Fruit fly (Drosophila melanogaster) whole organism, embryonic: ENCODE data around the gene CG7135.

Source experiments
- ATbp ChIP-seq: fragments of 200-800 bp; sonication (Bioruptor generic); optimal IDR thresholded peaks from 2 replicates; lab custom pipeline; 2017; ENCODE audit warnings: missing biosample characterization, mild to moderate bottlenecking, missing genetic modification characterization, missing genetic modification reagents
- Bdp1 ChIP-seq: fragments of 200-800 bp; sonication (Bioruptor generic); optimal IDR thresholded peaks from 3 replicates; lab custom pipeline; 2016; ENCODE audit warnings: missing biosample characterization, missing genetic modification characterization
- CG1024 ChIP-seq: fragments of 200-800 bp; sonication (Bioruptor generic); IDR thresholded peaks from 2 replicates; pipeline ENCODE4 v1.3.6; 2022; ENCODE audit warnings: missing biosample characterization, missing genetic modification characterization
- CG10979 ChIP-seq: fragments of 200-800 bp; sonication (Bioruptor generic); optimal IDR thresholded peaks from 2 replicates; lab custom pipeline; 2018; ENCODE audit warnings: missing biosample characterization, mild to moderate bottlenecking, missing genetic modification characterization, moderate library complexity
- CG11696 ChIP-seq: fragments of 200-800 bp; sonication (Bioruptor generic); IDR thresholded peaks from 2 replicates; pipeline ENCODE4 v1.3.6; 2022; ENCODE audit warnings: missing biosample characterization, missing genetic modification characterization
- CG12391 ChIP-seq: fragments of 200-800 bp; sonication (Bioruptor generic); optimal IDR thresholded peaks from 3 replicates; lab custom pipeline; 2018; ENCODE audit warnings: missing biosample characterization, mild to moderate bottlenecking, missing genetic modification characterization, moderate library complexity
- CG1602 ChIP-seq: fragments of 200-800 bp; sonication (Bioruptor generic); optimal IDR thresholded peaks from 3 replicates; lab custom pipeline; 2016; ENCODE audit warnings: missing biosample characterization, missing genetic modification characterization
- CG2202 ChIP-seq: fragments of 200-800 bp; sonication (Bioruptor generic); optimal IDR thresholded peaks from 2 replicates; lab custom pipeline; 2018; ENCODE audit warnings: missing biosample characterization, mild to moderate bottlenecking, missing genetic modification characterization
- CG30403 ChIP-seq: fragments of 200-800 bp; sonication (Bioruptor generic); optimal IDR thresholded peaks from 3 replicates; lab custom pipeline; 2016; ENCODE audit warnings: missing biosample characterization, missing genetic modification characterization
- CG30431 ChIP-seq: fragments of 200-800 bp; sonication (Bioruptor generic); optimal IDR thresholded peaks from 2 replicates; lab custom pipeline; 2017; ENCODE audit warnings: missing biosample characterization, missing genetic modification characterization
- CG31365 ChIP-seq: fragments of 200-800 bp; sonication (Bioruptor generic); optimal IDR thresholded peaks from 2 replicates; lab custom pipeline; 2018; ENCODE audit warnings: missing biosample characterization, mild to moderate bottlenecking, missing genetic modification characterization
- CG3163 ChIP-seq: fragments of 200-800 bp; sonication (Bioruptor generic); optimal IDR thresholded peaks from 3 replicates; lab custom pipeline; 2016; ENCODE audit warnings: missing biosample characterization, missing genetic modification characterization
- CG3407 ChIP-seq: fragments of 200-800 bp; sonication (Bioruptor generic); optimal IDR thresholded peaks from 2 replicates; lab custom pipeline; 2018; ENCODE audit warnings: missing biosample characterization, mild to moderate bottlenecking, missing genetic modification characterization
- CG5245 ChIP-seq: fragments of 200-800 bp; sonication (Bioruptor generic); optimal IDR thresholded peaks from 3 replicates; lab custom pipeline; 2016; ENCODE audit warnings: missing biosample characterization, missing genetic modification characterization
- CG6254 ChIP-seq: fragments of 200-800 bp; sonication (Bioruptor generic); optimal IDR thresholded peaks from 3 replicates; lab custom pipeline; 2017; ENCODE audit warnings: mild to moderate bottlenecking, missing biosample characterization, missing genetic modification reagents, missing genetic modification characterization
- CG7839 ChIP-seq: fragments of 200-800 bp; sonication (Bioruptor generic); optimal IDR thresholded peaks from 3 replicates; lab custom pipeline; 2018; ENCODE audit warnings: missing biosample characterization, mild to moderate bottlenecking, missing genetic modification characterization, moderate library complexity
- D ChIP-seq, 2 experiments: fragments of 200-800 bp in 1 of 2; fragments of >200 bp in 1 of 2; sonication (Bioruptor generic) in 1 of 2; optimal IDR thresholded peaks; 2 replicates in 1 of 2; 3 replicates in 1 of 2; lab custom pipeline; 2017; ENCODE audit warnings: mild to moderate bottlenecking in 1 of 2, missing biosample characterization in 1 of 2, missing genetic modification characterization in 1 of 2, missing genetic modification reagents in 1 of 2
- D19A ChIP-seq: fragments of 200-800 bp; optimal IDR thresholded peaks from 3 replicates; lab custom pipeline; 2019; ENCODE audit warnings: missing biosample characterization, mild to moderate bottlenecking, missing genetic modification characterization, moderate library complexity
- Doc3 ChIP-seq: fragments of 200-800 bp; sonication (Bioruptor generic); IDR thresholded peaks from 3 replicates; pipeline ENCODE4 v1.3.6; 2022; ENCODE audit warnings: missing biosample characterization, missing genetic modification characterization; ENCODE audit not compliant: partially characterized antibody
- Dp ChIP-seq: fragments of 200-800 bp; sonication (Bioruptor generic); optimal IDR thresholded peaks from 2 replicates; lab custom pipeline; 2018; ENCODE audit warnings: missing biosample characterization, mild to moderate bottlenecking, missing genetic modification characterization, moderate library complexity
- Eip74EF ChIP-seq, 2 experiments: fragments of 200-800 bp in 1 of 2; fragments of >200 bp in 1 of 2; sonication (Bioruptor generic) in 1 of 2; optimal IDR thresholded peaks; 2 replicates each; lab custom pipeline; 2017 to 2019; ENCODE audit warnings: missing biosample characterization in 2 of 2, missing genetic modification characterization in 2 of 2, mild to moderate bottlenecking in 1 of 2, moderate library complexity in 1 of 2
- Ets65A ChIP-seq: fragments of 200-800 bp; sonication (Bioruptor generic); peaks from one replicate; lab custom pipeline; 2016; ENCODE audit warnings: missing biosample characterization, missing genetic modification characterization
- Fer3 ChIP-seq: fragments of 200-800 bp; sonication (Bioruptor generic); optimal IDR thresholded peaks from 2 replicates; lab custom pipeline; 2018; ENCODE audit warnings: missing biosample characterization, mild to moderate bottlenecking, missing genetic modification characterization, moderate library complexity
- HHEX ChIP-seq: fragments of 200-800 bp; sonication (Bioruptor generic); optimal IDR thresholded peaks from 3 replicates; lab custom pipeline; 2017; ENCODE audit warnings: missing biosample characterization, mild to moderate bottlenecking, missing genetic modification characterization, missing genetic modification reagents
- HLH54F ChIP-seq: fragments of 200-800 bp; sonication (Bioruptor generic); optimal IDR thresholded peaks from 3 replicates; lab custom pipeline; 2016; ENCODE audit warnings: missing biosample characterization, missing genetic modification characterization
- Lhr ChIP-seq: fragments of 200-800 bp; sonication (Bioruptor generic); optimal IDR thresholded peaks from 3 replicates; lab custom pipeline; 2017; ENCODE audit warnings: mild to moderate bottlenecking, missing biosample characterization, missing genetic modification reagents, missing genetic modification characterization
- NK7.1 ChIP-seq: fragments of 200-800 bp; sonication (Bioruptor generic); optimal IDR thresholded peaks from 3 replicates; lab custom pipeline; 2016; ENCODE audit warnings: missing biosample characterization, missing genetic modification characterization
- Nf-YB ChIP-seq: fragments of 200-800 bp; sonication (Bioruptor generic); optimal IDR thresholded peaks from 3 replicates; lab custom pipeline; 2019; ENCODE audit warnings: missing biosample characterization, mild to moderate bottlenecking, missing genetic modification characterization, moderate library complexity
- Ravus ChIP-seq: fragments of 200-800 bp; sonication (Bioruptor generic); IDR thresholded peaks from 2 replicates; pipeline ENCODE4 v1.3.6; 2022; ENCODE audit warnings: missing biosample characterization, missing genetic modification characterization
- Scr ChIP-seq: fragments of 200-800 bp; sonication (Bioruptor generic); IDR thresholded peaks from 2 replicates; pipeline ENCODE4 v1.3.6; 2022; ENCODE audit warnings: missing biosample characterization, missing genetic modification characterization; ENCODE audit not compliant: partially characterized antibody
- Sox102F ChIP-seq: fragments of 200-800 bp; sonication (Bioruptor generic); optimal IDR thresholded peaks from 2 replicates; lab custom pipeline; 2018; ENCODE audit warnings: missing biosample characterization, mild to moderate bottlenecking, missing genetic modification characterization, moderate library complexity
- TFAM ChIP-seq: fragments of 200-800 bp; sonication (Bioruptor generic); optimal IDR thresholded peaks from 2 replicates; lab custom pipeline; 2017; ENCODE audit warnings: missing biosample characterization, missing genetic modification characterization, inconsistent platforms
- Xrp1 ChIP-seq: fragments of 200-800 bp; sonication (Bioruptor generic); IDR thresholded peaks from 2 replicates; pipeline ENCODE4 v1.3.6; 2022; ENCODE audit warnings: missing biosample characterization, missing genetic modification characterization
- caup ChIP-seq: fragments of 200-800 bp; sonication (Bioruptor generic); optimal IDR thresholded peaks from 3 replicates; lab custom pipeline; 2017; ENCODE audit warnings: missing biosample characterization, mild to moderate bottlenecking, missing genetic modification characterization, moderate library complexity; ENCODE audit not compliant: severe bottlenecking
- chm ChIP-seq: fragments of 200-800 bp; sonication (Bioruptor generic); IDR thresholded peaks from 2 replicates; pipeline ENCODE4 v1.3.6; 2022; ENCODE audit warnings: missing biosample characterization, missing genetic modification characterization
- ci ChIP-seq: fragments of 200-800 bp; sonication (Bioruptor generic); IDR thresholded peaks from 3 replicates; pipeline ENCODE4 v1.3.6; 2022; ENCODE audit warnings: missing biosample characterization, missing genetic modification characterization
- gce ChIP-seq: fragments of 200-800 bp; sonication (Bioruptor generic); IDR thresholded peaks from 3 replicates; pipeline ENCODE4 v1.3.6; 2022; ENCODE audit warnings: missing biosample characterization, missing genetic modification characterization
- gcm2 ChIP-seq: fragments of 200-800 bp; sonication (Bioruptor generic); optimal IDR thresholded peaks from 2 replicates; lab custom pipeline; 2016; ENCODE audit warnings: missing biosample characterization, missing genetic modification characterization
- grn ChIP-seq: fragments of 200-800 bp; sonication (Bioruptor generic); optimal IDR thresholded peaks from 3 replicates; lab custom pipeline; 2017; ENCODE audit warnings: missing biosample characterization, missing genetic modification characterization
- hkb ChIP-seq, 2 experiments: fragments of 200-800 bp in 1 of 2; fragments of >200 bp in 1 of 2; sonication (Bioruptor generic) in 1 of 2; IDR thresholded peaks in 1 of 2; optimal IDR thresholded peaks in 1 of 2; 2 replicates each; pipeline versions ENCODE4 v1.3.6 to Lab custom; 2017 to 2022; ENCODE audit warnings: missing biosample characterization in 1 of 2, missing genetic modification characterization in 1 of 2
- insv ChIP-seq, 2 experiments: fragments of 200-800 bp; sonication (Bioruptor generic); optimal IDR thresholded peaks; 3 replicates each; lab custom pipeline; 2016 to 2018; ENCODE audit warnings: missing biosample characterization in 2 of 2, missing genetic modification characterization in 2 of 2
- kni ChIP-seq: fragments of 200-800 bp; sonication (Bioruptor generic); optimal IDR thresholded peaks from 3 replicates; lab custom pipeline; 2017; ENCODE audit warnings: mild to moderate bottlenecking, missing biosample characterization, missing genetic modification reagents, missing genetic modification characterization
- luna ChIP-seq: fragments of 200-800 bp; sonication (Bioruptor generic); optimal IDR thresholded peaks from 2 replicates; lab custom pipeline; 2016; ENCODE audit warnings: missing biosample characterization, missing genetic modification characterization
- nom ChIP-seq: fragments of 200-800 bp; sonication (Bioruptor generic); optimal IDR thresholded peaks from 2 replicates; lab custom pipeline; 2017; ENCODE audit warnings: missing biosample characterization, missing genetic modification characterization, mild to moderate bottlenecking, moderate library complexity, missing genetic modification reagents
- pfk ChIP-seq: fragments of 200-800 bp; sonication (Bioruptor generic); optimal IDR thresholded peaks from 2 replicates; lab custom pipeline; 2018; ENCODE audit warnings: missing biosample characterization, mild to moderate bottlenecking, missing genetic modification characterization, moderate library complexity
- pnt ChIP-seq: fragments of 200-800 bp; sonication (Bioruptor generic); optimal IDR thresholded peaks from 3 replicates; lab custom pipeline; 2016; ENCODE audit warnings: missing biosample characterization, missing genetic modification characterization
- pum ChIP-seq: fragments of 200-800 bp; sonication (Bioruptor generic); optimal IDR thresholded peaks from 2 replicates; lab custom pipeline; 2016; ENCODE audit warnings: missing biosample characterization, missing genetic modification characterization
- sens ChIP-seq: fragments of 200-800 bp; sonication (Bioruptor generic); peaks from one replicate; lab custom pipeline; 2016; ENCODE audit warnings: missing biosample characterization, missing genetic modification characterization
- ttk ChIP-seq: fragments of 200-800 bp; sonication (Bioruptor generic); IDR thresholded peaks from 2 replicates; pipeline ENCODE4 v2.1.2; 2022; ENCODE audit warnings: missing biosample characterization, missing genetic modification characterization
- yki ChIP-seq: fragments of >200 bp; optimal IDR thresholded peaks from 3 replicates; lab custom pipeline; 2018

CG7135 gene

DNA sequence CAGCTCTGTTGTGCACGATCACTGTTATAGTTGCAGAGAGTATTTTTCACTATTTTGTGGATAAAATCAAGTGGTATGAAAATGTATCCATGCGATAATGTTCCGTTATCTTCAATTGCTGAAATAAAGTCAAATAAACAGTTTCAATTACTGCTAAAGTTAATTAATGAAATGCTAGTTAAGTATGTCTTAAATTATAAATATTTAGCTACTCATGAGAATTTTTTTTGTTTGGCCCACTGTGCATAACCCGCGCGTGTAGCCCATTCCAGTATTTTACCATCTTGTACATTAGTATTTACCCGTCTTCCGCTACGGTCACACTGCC is 18.0 kb upstream of the CG7135 start, which contains the start of gene Ada3 (continued):
- TF ChIP-seq CG31365 (tag; lab: Kevin White, UChicago) (no peak), sens (GFP tag; lab: Kevin White, UChicago) (peak; percentile 97), CG3407 (GFP tag; lab: Kevin White, UChicago) (peak; percentile 52), CG7839 (peak; percentile 77), Dp (peak; percentile 44), CG30431 (peak; percentile 54), Scr (GFP tag; lab: Robert Waterston, UW) (no peak), luna (GFP tag; lab: Kevin White, UChicago) (no peak), ttk (GFP tag; lab: Robert Waterston, UW) (peak; percentile 51), Ravus (GFP tag; lab: Robert Waterston, UW) (no peak), CG12391 (tag; lab: Kevin White, UChicago) (peak; percentile 78), kni (GFP tag; lab: Kevin White, UChicago) (no peak), CG1602 (peak; percentile 67), CG6254 (GFP tag; lab: Kevin White, UChicago) (no peak), HHEX (GFP tag; lab: Kevin White, UChicago) (peak; percentile 63), Ets65A (GFP tag; lab: Kevin White, UChicago) (peak; percentile 98), D (optimal IDR thresholded peaks at IDR 0.05; lab: Kevin White, UChicago) (no peak), D (GFP tag; optimal IDR thresholded peaks at IDR 0.05; lab: Kevin White, UChicago) (peak; percentile 45), Doc3 (GFP tag; lab: Robert Waterston, UW) (no peak), Lhr (GFP tag; lab: Kevin White, UChicago) (peak; percentile 65), NK7.1 (GFP tag; lab: Kevin White, UChicago) (peak; percentile 64), TFAM (GFP tag; lab: Kevin White, UChicago) (no peak), Eip74EF (GFP tag; optimal IDR thresholded peaks at IDR 0.05; lab: Kevin White, UChicago) (no peak), caup (peak; percentile 62), Sox102F (GFP tag; lab: Kevin White, UChicago) (peak; percentile 70), CG2202 (tag; lab: Kevin White, UChicago) (no peak), CG5245 (GFP tag; lab: Kevin White, UChicago) (peak; percentile 41), ATbp (GFP tag; lab: Kevin White, UChicago) (no peak), pum (GFP tag; lab: Kevin White, UChicago) (peak; percentile 71), CG1024 (GFP tag; lab: Robert Waterston, UW) (no peak), nom (GFP tag; lab: Kevin White, UChicago) (peak; percentile 32), CG10979 (tag; lab: Kevin White, UChicago) (peak; percentile 57), chm (GFP tag; lab: Robert Waterston, UW) (no peak), grn (GFP tag; lab: Kevin White, UChicago) (peak; percentile 27), gce (GFP tag; lab: Robert Waterston, UW) (no peak), CG3163 (GFP tag; lab: Kevin White, UChicago) (peak; percentile 19), HLH54F (peak; percentile 75), hkb (optimal IDR thresholded peaks at IDR 0.05; lab: Kevin White, UChicago) (no peak), hkb (GFP tag; IDR thresholded peaks at IDR 0.05; lab: Robert Waterston, UW) (peak; percentile 77), ci (GFP tag; lab: Robert Waterston, UW) (peak; percentile 74; the same call in 2 of the 3 replicates), Bdp1 (GFP tag; lab: Kevin White, UChicago) (peak; percentile 58), CG30403 (GFP tag; lab: Kevin White, UChicago) (peak; percentile 87), yki (lab: Kevin White, UChicago) (no peak), insv (GFP tag; optimal IDR thresholded peaks at IDR 0.05; lab: Kevin White, UChicago) (peak in 1 of 2 experiments; percentile 29), gcm2 (peak; percentile 42), D19A (tag; lab: Kevin White, UChicago) (peak; percentile 38), Fer3 (tag; lab: Kevin White, UChicago) (peak; percentile 61), Xrp1 (GFP tag; lab: Robert Waterston, UW) (peak; percentile 68), CG11696 (no peak), pfk (GFP tag; lab: Kevin White, UChicago) (no peak), Nf-YB (GFP tag; lab: Kevin White, UChicago) (peak; percentile 16), pnt (GFP tag; lab: Kevin White, UChicago) (peak; percentile 82)
